Worm (Caenorhabditis elegans) whole organism, early embryonic: Measurements from ENCODE around the gene C35C5.8.

Experiments
- aly-1 ChIP-seq: sonication (generic microtip); optimal IDR thresholded peaks from 2 replicates; lab custom pipeline; 2016; ENCODE audit warnings: missing genetic modification characterization, missing compliant biosample characterization
- ama-1 ChIP-seq: fragments of 150-350 bp; optimal IDR thresholded peaks from 2 replicates; lab custom pipeline; 2014
- ceh-36 ChIP-seq: sonication (generic microtip); optimal IDR thresholded peaks from 2 replicates; lab custom pipeline; 2016; ENCODE audit warnings: missing genetic modification characterization, inconsistent platforms, missing compliant biosample characterization
- ets-7 ChIP-seq: sonication (generic microtip); optimal IDR thresholded peaks from 2 replicates; lab custom pipeline; 2016; ENCODE audit warnings: missing genotype, missing genetic modification characterization, missing compliant biosample characterization
- flt-1 ChIP-seq: fragments of 200-800 bp; sonication (Bioruptor generic); IDR thresholded peaks from 2 replicates; pipeline ENCODE4 v1.3.6; 2022; ENCODE audit warnings: missing genetic modification characterization, missing compliant biosample characterization
- hmbx-1 ChIP-seq: sonication (generic microtip); optimal IDR thresholded peaks from 2 replicates; lab custom pipeline; 2016; ENCODE audit warnings: mild to moderate bottlenecking, missing genetic modification characterization, missing compliant biosample characterization
- hmg-4 ChIP-seq: fragments of 200-800 bp; sonication (Bioruptor generic); optimal IDR thresholded peaks from 2 replicates; lab custom pipeline; 2018; ENCODE audit warnings: mild to moderate bottlenecking, missing genetic modification characterization, missing compliant biosample characterization
- pes-1 ChIP-seq: fragments of 200-800 bp; sonication (Bioruptor generic); IDR thresholded peaks from 2 replicates; pipeline ENCODE4 v1.3.6; 2022; ENCODE audit warnings: missing genetic modification reagents, missing genetic modification characterization, missing compliant biosample characterization
- tbx-37 ChIP-seq: fragments of 200-800 bp; sonication (Bioruptor generic); conservative IDR thresholded peaks from 2 replicates; pipeline ENCODE4 v1.3.6; 2022; ENCODE audit warnings: missing genetic modification reagents, missing genetic modification characterization, missing compliant biosample characterization
- tra-4 ChIP-seq: sonication (generic microtip); optimal IDR thresholded peaks from 2 replicates; lab custom pipeline; 2017; ENCODE audit warnings: missing genetic modification characterization, missing compliant biosample characterization

DNA sequence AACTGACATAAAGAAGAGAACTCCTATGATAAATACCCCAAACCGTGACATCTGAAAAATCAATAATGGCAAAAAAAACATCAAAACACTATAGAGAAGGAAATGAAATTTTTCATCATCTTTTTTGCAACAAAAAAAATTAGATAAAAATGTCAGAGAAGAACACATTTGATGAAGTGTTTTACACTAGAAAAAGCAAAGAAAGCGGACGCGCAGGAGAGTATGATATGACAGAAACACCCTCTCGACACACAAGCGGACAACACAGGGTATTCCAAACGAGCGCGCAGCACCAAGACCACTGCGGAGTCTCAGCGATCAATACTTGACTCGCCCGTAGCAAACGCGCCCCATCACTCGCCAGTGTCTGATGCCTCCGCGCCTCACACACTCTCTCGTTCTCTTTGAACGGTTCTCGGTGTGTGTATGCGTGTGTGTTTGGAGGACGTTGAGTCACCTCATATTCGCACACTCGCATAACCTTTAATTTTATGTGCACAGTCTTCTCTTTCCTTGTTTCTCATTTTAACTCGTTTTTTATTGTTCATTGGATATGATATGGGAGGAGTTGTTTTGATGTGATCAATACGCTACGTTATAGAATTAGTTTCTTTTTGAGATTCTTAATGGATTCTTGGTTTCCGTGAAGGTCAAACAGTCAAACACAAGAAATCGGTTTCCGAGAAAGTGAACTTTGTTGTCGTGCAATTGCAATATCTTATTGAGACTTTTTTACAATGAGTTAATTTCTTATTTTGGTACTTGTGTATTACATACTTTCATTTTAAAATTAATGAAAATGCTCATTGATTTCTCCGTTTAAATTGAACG is 13.3 kb downstream of the C35C5.8 start, which contains the start of gene selt-1.1:
- TF ChIP-seq ets-7 (tag; lab: Kevin White, UChicago), result no peak
- no peak for TF ChIP-seq tbx-37
- TF ChIP-seq hmg-4 (GFP tag; lab: Kevin White, UChicago), result peak; percentile 76
- no peak for TF ChIP-seq ama-1
- TF ChIP-seq ceh-36 (tag; lab: Kevin White, UChicago), result no peak
- TF ChIP-seq hmbx-1 (tag; lab: Kevin White, UChicago), result no peak
- no peak for TF ChIP-seq pes-1 (GFP tag; lab: Robert Waterston, UW)
- TF ChIP-seq tra-4, result no peak
- no peak for TF ChIP-seq flt-1 (GFP tag; lab: Robert Waterston, UW)
- TF ChIP-seq aly-1 (tag; lab: Kevin White, UChicago), result peak; percentile 37
